Worm (Caenorhabditis elegans) whole organism, young adult: Measurements from ENCODE around the gene sre-19.

Source experiments
- B0019.2 ChIP-seq: fragments of 200-800 bp; sonication (Bioruptor generic); conservative IDR thresholded peaks from 2 replicates; pipeline ENCODE4 v1.3.6; 2022; ENCODE audit warnings: missing genetic modification reagents, missing genetic modification characterization, missing compliant biosample characterization
- B0035.1 ChIP-seq: sonication (generic microtip); optimal IDR thresholded peaks from 2 replicates; lab custom pipeline; 2016; ENCODE audit warnings: missing genetic modification characterization, mild to moderate bottlenecking, missing compliant biosample characterization, missing genotype, missing genetic modification reagents
- F23B12.7 ChIP-seq: sonication (generic microtip); optimal IDR thresholded peaks from 2 replicates; lab custom pipeline; 2017; ENCODE audit warnings: missing genetic modification characterization, mild to moderate bottlenecking, missing compliant biosample characterization, antibody characterized with exemption, moderate library complexity; ENCODE audit not compliant: insufficient read depth
- F33H1.4 ChIP-seq: fragments of 200-800 bp; sonication (Bioruptor generic); IDR thresholded peaks from 2 replicates; pipeline ENCODE4 v1.3.6; 2022; ENCODE audit warnings: missing genetic modification reagents, missing genetic modification characterization, missing compliant biosample characterization
- F37B4.10 ChIP-seq: fragments of 200-800 bp; sonication (Bioruptor generic); IDR thresholded peaks from 2 replicates; pipeline ENCODE4 v1.3.6; 2022; ENCODE audit warnings: missing genetic modification characterization, missing compliant biosample characterization
- F52B5.7 ChIP-seq: sonication (generic microtip); optimal IDR thresholded peaks from 2 replicates; lab custom pipeline; 2016; ENCODE audit warnings: mild to moderate bottlenecking, missing genetic modification characterization, missing compliant biosample characterization
- F55B11.4 ChIP-seq: sonication (generic microtip); optimal IDR thresholded peaks from 2 replicates; lab custom pipeline; 2016; ENCODE audit warnings: missing compliant biosample characterization, missing genetic modification characterization, borderline replicate concordance; ENCODE audit not compliant: insufficient read depth
- K11D2.4 ChIP-seq: fragments of 200-800 bp; sonication (Bioruptor generic); IDR thresholded peaks from 2 replicates; pipeline ENCODE4 v1.3.6; 2022; ENCODE audit warnings: missing genetic modification reagents, missing genetic modification characterization, missing compliant biosample characterization
- Y53F4B.3 ChIP-seq: fragments of 200-800 bp; sonication (Bioruptor generic); IDR thresholded peaks from 2 replicates; pipeline ENCODE4 v1.3.6; 2022; ENCODE audit warnings: missing genetic modification reagents, missing genetic modification characterization, missing compliant biosample characterization
- Y53G8AR.9 ChIP-seq: fragments of 200-800 bp; sonication (Bioruptor generic); conservative IDR thresholded peaks from 2 replicates; pipeline ENCODE4 v1.3.6; 2022; ENCODE audit warnings: missing genetic modification reagents, missing genetic modification characterization, missing compliant biosample characterization
- Y56A3A.18 ChIP-seq: fragments of 200-800 bp; sonication (Bioruptor generic); IDR thresholded peaks from 2 replicates; pipeline ENCODE4 v1.3.6; 2022; ENCODE audit warnings: missing genetic modification reagents, missing genetic modification characterization, missing compliant biosample characterization
- Y67H2A.10 ChIP-seq: fragments of 200-800 bp; sonication (Bioruptor generic); conservative IDR thresholded peaks from 2 replicates; pipeline ENCODE4 v1.3.6; 2022; ENCODE audit warnings: missing genetic modification reagents, missing genetic modification characterization, missing compliant biosample characterization
- Y79H2A.3 ChIP-seq: fragments of 200-800 bp; sonication (Bioruptor generic); conservative IDR thresholded peaks from 2 replicates; pipeline ENCODE4 v1.3.6; 2022; ENCODE audit warnings: missing genetic modification reagents, missing genetic modification characterization, missing compliant biosample characterization
- aptf-2 ChIP-seq: fragments of 200-800 bp; sonication (Bioruptor generic); conservative IDR thresholded peaks from 2 replicates; pipeline ENCODE4 v1.3.6; 2022; ENCODE audit warnings: missing genetic modification reagents, missing genetic modification characterization, missing compliant biosample characterization
- aptf-3 ChIP-seq: fragments of 200-800 bp; sonication (Bioruptor generic); IDR thresholded peaks from 2 replicates; pipeline ENCODE4 v1.3.6; 2022; ENCODE audit warnings: missing genetic modification characterization, missing compliant biosample characterization
- atf-7 ChIP-seq: sonication (generic microtip); optimal IDR thresholded peaks from 2 replicates; lab custom pipeline; 2017; ENCODE audit warnings: mild to moderate bottlenecking, missing genetic modification characterization, missing compliant biosample characterization
- athp-1 ChIP-seq: sonication (generic microtip); optimal IDR thresholded peaks from 2 replicates; lab custom pipeline; 2017; ENCODE audit warnings: mild to moderate bottlenecking, missing genetic modification characterization, missing compliant biosample characterization
- ccch-3 ChIP-seq: fragments of 200-800 bp; sonication (Bioruptor generic); optimal IDR thresholded peaks from 2 replicates; lab custom pipeline; 2018; ENCODE audit warnings: mild to moderate bottlenecking, missing genetic modification characterization, missing compliant biosample characterization
- ceh-91 ChIP-seq: fragments of 200-800 bp; sonication (Bioruptor generic); IDR thresholded peaks from 2 replicates; pipeline ENCODE4 v1.3.6; 2022; ENCODE audit warnings: missing genetic modification reagents, missing genetic modification characterization, missing compliant biosample characterization
- die-1 ChIP-seq: sonication (generic microtip); optimal IDR thresholded peaks from 2 replicates; lab custom pipeline; 2016; ENCODE audit warnings: missing genotype, mild to moderate bottlenecking, missing genetic modification characterization, missing compliant biosample characterization
- efl-1 ChIP-seq: fragments of 150-350 bp; optimal IDR thresholded peaks from 2 replicates; lab custom pipeline; 2014; ENCODE audit warnings: missing biosample characterization, missing genetic modification reagents, missing genetic modification characterization
- him-1 ChIP-seq: sonication (generic microtip); optimal IDR thresholded peaks from 2 replicates; lab custom pipeline; 2016; ENCODE audit warnings: missing genotype, missing genetic modification reagents, missing genetic modification characterization, missing compliant biosample characterization
- hlh-26 ChIP-seq: fragments of 200-800 bp; sonication (Bioruptor generic); conservative IDR thresholded peaks from 2 replicates; pipeline ENCODE4 v1.3.6; 2022; ENCODE audit warnings: missing genetic modification reagents, missing genetic modification characterization, missing compliant biosample characterization
- hmg-1.2 ChIP-seq: fragments of 200-800 bp; sonication (Bioruptor generic); IDR thresholded peaks from 2 replicates; pipeline ENCODE4 v1.3.6; 2022; ENCODE audit warnings: missing genetic modification reagents, missing genetic modification characterization, missing compliant biosample characterization
- hrde-1 ChIP-seq: sonication (generic microtip); optimal IDR thresholded peaks from 2 replicates; lab custom pipeline; 2016; ENCODE audit warnings: missing genetic modification characterization, mild to moderate bottlenecking, missing compliant biosample characterization, moderate library complexity, missing genotype, missing genetic modification reagents, borderline replicate concordance
- hsf-1 ChIP-seq: fragments of 200-800 bp; sonication (Bioruptor generic); IDR thresholded peaks from 2 replicates; pipeline ENCODE4 v1.3.6; 2022; ENCODE audit warnings: missing genetic modification reagents, missing genetic modification characterization, missing compliant biosample characterization
- lin-35 ChIP-seq, 3 experiments: fragments of 150-350 bp in 2 of 3; sonication (generic microtip) in 1 of 3; optimal IDR thresholded peaks; 2 replicates each; lab custom pipeline; 2014 to 2018; ENCODE audit warnings: missing biosample characterization in 3 of 3, missing genetic modification characterization in 3 of 3, missing genetic modification reagents in 3 of 3
- madf-6 ChIP-seq: fragments of 200-800 bp; sonication (Bioruptor generic); IDR thresholded peaks from 2 replicates; pipeline ENCODE4 v1.3.6; 2022; ENCODE audit warnings: missing genetic modification reagents, missing genetic modification characterization, missing compliant biosample characterization
- nfyb-1 ChIP-seq: fragments of 200-800 bp; sonication (Bioruptor generic); IDR thresholded peaks from 2 replicates; pipeline ENCODE4 v1.3.6; 2022; ENCODE audit warnings: missing genetic modification reagents, missing genetic modification characterization, missing compliant biosample characterization
- nhr-120 ChIP-seq: fragments of 200-800 bp; sonication (Bioruptor generic); IDR thresholded peaks from 2 replicates; pipeline ENCODE4 v1.3.6; 2022; ENCODE audit warnings: missing genetic modification characterization, missing compliant biosample characterization
- pbrm-1 ChIP-seq: fragments of 200-800 bp; sonication (Bioruptor generic); IDR thresholded peaks from 2 replicates; pipeline ENCODE4 v1.3.6; 2022; ENCODE audit warnings: missing genetic modification reagents, missing genetic modification characterization, missing compliant biosample characterization
- sdz-38 ChIP-seq: sonication (generic microtip); optimal IDR thresholded peaks from 2 replicates; lab custom pipeline; 2016; ENCODE audit warnings: missing genotype, missing genetic modification characterization, missing compliant biosample characterization
- snpc-1.3 ChIP-seq: sonication (generic microtip); optimal IDR thresholded peaks from 2 replicates; lab custom pipeline; 2017; ENCODE audit warnings: missing genetic modification characterization, mild to moderate bottlenecking, missing compliant biosample characterization, antibody characterized with exemption, moderate library complexity, missing genotype, missing genetic modification reagents; ENCODE audit not compliant: insufficient read depth
- snpc-3.4 ChIP-seq: sonication (generic microtip); optimal IDR thresholded peaks from 2 replicates; lab custom pipeline; 2017; ENCODE audit warnings: missing genetic modification characterization, mild to moderate bottlenecking, missing compliant biosample characterization, antibody characterized with exemption, moderate library complexity, missing genotype, missing genetic modification reagents
- snpc-4 ChIP-seq, 5 experiments: fragments of 150-350 bp in 1 of 5; sonication (generic microtip) in 4 of 5; optimal IDR thresholded peaks; 2 replicates each; lab custom pipeline; 2014 to 2018; ENCODE audit warnings: missing genetic modification characterization in 5 of 5, missing biosample characterization in 3 of 5, antibody characterized with exemption in 2 of 5, mild to moderate bottlenecking in 2 of 5, missing compliant biosample characterization in 2 of 5, missing genotype in 2 of 5, moderate library complexity in 2 of 5, missing genetic modification reagents in 1 of 5
- tbp1 ChIP-seq: fragments of 200-800 bp; sonication (Bioruptor generic); optimal IDR thresholded peaks from 2 replicates; lab custom pipeline; 2018; ENCODE audit warnings: mild to moderate bottlenecking, missing genetic modification characterization, missing compliant biosample characterization
- unc-130 ChIP-seq: sonication (generic microtip); optimal IDR thresholded peaks from 2 replicates; lab custom pipeline; 2016; ENCODE audit warnings: missing genetic modification reagents, missing genetic modification characterization, missing compliant biosample characterization
- zfh-2 ChIP-seq: fragments of 200-800 bp; sonication (Bioruptor generic); conservative IDR thresholded peaks from 2 replicates; pipeline ENCODE4 v1.3.6; 2022; ENCODE audit warnings: missing genetic modification reagents, missing genetic modification characterization, missing compliant biosample characterization
- ztf-6 ChIP-seq: fragments of 200-800 bp; sonication (Bioruptor generic); IDR thresholded peaks from 2 replicates; pipeline ENCODE4 v1.3.6; 2022; ENCODE audit warnings: missing genetic modification reagents, missing genetic modification characterization, missing compliant biosample characterization

sre-19 gene

DNA sequence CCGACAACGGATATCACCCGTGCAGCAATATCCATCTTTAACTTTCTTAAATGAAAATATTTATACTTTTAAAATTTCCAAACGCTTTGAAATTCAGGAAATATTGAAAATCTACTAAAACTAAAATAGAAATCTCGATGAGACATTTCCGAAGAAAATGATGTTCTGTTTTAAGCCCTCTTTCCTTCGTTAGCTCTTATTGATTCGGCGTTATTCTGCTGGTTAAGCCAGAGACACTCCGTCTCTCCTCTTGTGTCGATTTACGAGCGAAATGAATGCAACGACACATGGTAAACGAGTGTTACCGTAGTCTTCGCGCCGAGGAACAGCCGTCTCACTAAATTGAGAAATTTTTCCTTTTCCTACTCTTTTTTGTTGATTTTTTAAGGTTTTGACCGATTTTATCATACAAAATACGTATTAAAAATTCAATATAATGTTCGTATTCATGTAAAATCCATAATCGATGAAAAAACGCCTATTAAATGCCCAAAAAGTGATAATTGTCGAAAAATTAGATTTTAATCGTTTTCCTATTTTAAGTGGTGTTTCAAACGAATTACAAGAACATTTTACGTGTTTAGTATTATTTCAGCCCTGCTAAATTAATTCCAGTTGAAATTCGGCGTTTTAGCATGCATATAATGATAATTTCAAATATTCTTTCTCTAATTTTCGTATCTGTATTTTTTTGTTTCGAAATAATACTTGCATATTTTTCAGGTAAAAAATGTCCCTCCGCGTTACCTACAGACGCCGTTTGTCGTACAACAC, 29.7 kb upstream of the sre-19 start, which contains the start of the genes ppm-1.H and rpl-34 (continued):
- TF ChIP-seq snpc-4 (GFP tag; optimal IDR thresholded peaks at IDR 0.05; lab: Kevin White, UChicago) (no peak), snpc-4 (tag; optimal IDR thresholded peaks at IDR 0.05; lab: Kevin White, UChicago) (peak in 3 of 4 experiments; percentile 7 to 48 (median 29)), hmg-1.2 (GFP tag; lab: Robert Waterston, UW) (peak; percentile 10; the same call in 1 of the 2 replicates), F52B5.7 (tag; lab: Kevin White, UChicago) (no peak), hlh-26 (GFP tag; lab: Robert Waterston, UW) (no peak), aptf-2 (GFP tag; lab: Robert Waterston, UW) (no peak), lin-35 (GFP tag; optimal IDR thresholded peaks at IDR 0.05; lab: Kevin White, UChicago) (peak in 1 of 3 experiments; percentile 46), F33H1.4 (GFP tag; lab: Robert Waterston, UW) (peak; percentile 74), sdz-38 (no peak), ccch-3 (no peak), F37B4.10 (GFP tag; lab: Robert Waterston, UW) (no peak), hrde-1 (tag; lab: Kevin White, UChicago) (no peak), K11D2.4 (0 out of 2 replicates have a peak, but pooled peaks have one; percentile 18), efl-1 (GFP tag; lab: Kevin White, UChicago) (peak; percentile 39), die-1 (no peak), zfh-2 (GFP tag; lab: Robert Waterston, UW) (no peak), snpc-1.3 (tag; lab: Kevin White, UChicago) (no peak), snpc-3.4 (tag; lab: Kevin White, UChicago) (peak; percentile 59)
- TF ChIP-seq, all 124 proteins: peak for 13

ce11 chrIV:12265877-12266276, 27.1 kb upstream of the sre-19 start:
- TF ChIP-seq Y79H2A.3 (GFP tag; lab: Robert Waterston, UW), result no peak
- TF ChIP-seq unc-130, result no peak
- TF ChIP-seq F23B12.7 (tag; lab: Kevin White, UChicago), result no peak
- TF ChIP-seq, all 124 proteins: peak for 0

ce11 chrIV:12261353-12261752, 22.6 kb upstream of the sre-19 start, which contains the start of gene sre-14:
sre-14 (minus strand) TSS chrIV:12261453.
- TF ChIP-seq hrde-1 (tag; lab: Kevin White, UChicago), result no peak
- TF ChIP-seq Y67H2A.10 (GFP tag; lab: Robert Waterston, UW), result no peak
- TF ChIP-seq ztf-6 (GFP tag; lab: Robert Waterston, UW), result no peak
- no peak for TF ChIP-seq nfyb-1 (GFP tag; lab: Robert Waterston, UW)

DNA sequence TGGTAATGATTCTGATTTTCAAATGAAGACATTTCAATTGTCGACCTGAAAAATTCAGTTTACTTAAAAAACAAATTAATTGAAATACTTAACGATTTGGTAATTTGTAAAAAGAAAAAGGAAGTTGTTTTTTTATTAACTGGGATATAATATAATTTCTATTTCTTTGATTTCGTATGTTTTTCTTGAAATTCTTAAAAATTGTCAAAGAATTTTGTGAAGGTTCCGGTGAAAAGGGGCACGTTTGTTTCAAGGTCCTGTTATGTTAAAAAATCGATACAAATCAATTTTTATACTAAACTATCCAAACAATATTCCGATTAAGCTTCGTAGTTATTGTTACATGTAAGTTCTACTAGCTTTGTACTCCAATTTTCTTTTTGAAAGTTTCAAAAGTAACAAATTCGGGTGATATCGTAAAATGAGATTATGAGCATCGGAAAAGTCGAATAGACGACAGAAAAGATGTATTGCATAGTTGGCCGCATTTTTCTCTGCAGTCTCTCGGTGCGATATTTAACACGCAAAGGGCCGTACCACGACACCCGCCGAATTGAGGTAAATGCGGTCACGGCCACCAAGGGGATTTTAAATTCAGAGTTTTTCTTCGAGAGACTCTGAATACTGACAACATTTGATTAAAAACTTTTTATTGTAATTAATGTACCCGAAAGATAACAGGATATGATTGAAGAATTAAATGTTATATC, 20.6 kb upstream of the sre-19 start, which contains the start of gene Y39C12A.9:
TSS of gene Y39C12A.9 (minus strand) at position 51 of the 710 bp plus-strand sequence.
- TF ChIP-seq nhr-120 (GFP tag; lab: Robert Waterston, UW) (no peak), F55B11.4 (no peak), ceh-91 (GFP tag; lab: Robert Waterston, UW) (no peak), tbp1 (GFP tag; lab: Kevin White, UChicago) (no peak), efl-1 (GFP tag; lab: Kevin White, UChicago) (no peak), Y56A3A.18 (GFP tag; lab: Robert Waterston, UW) (no peak), hrde-1 (tag; lab: Kevin White, UChicago) (no peak), B0035.1 (tag; lab: Kevin White, UChicago) (no peak), madf-6 (no peak), Y53G8AR.9 (GFP tag; lab: Robert Waterston, UW) (no peak), athp-1 (tag; lab: Kevin White, UChicago) (no peak), aptf-2 (GFP tag; lab: Robert Waterston, UW) (no peak), hsf-1 (GFP tag; lab: Robert Waterston, UW) (no peak), Y53F4B.3 (no peak), B0019.2 (GFP tag; lab: Robert Waterston, UW) (no peak), pbrm-1 (no peak), atf-7 (tag; lab: Kevin White, UChicago) (no peak), snpc-3.4 (tag; lab: Kevin White, UChicago) (no peak), aptf-3 (GFP tag; lab: Robert Waterston, UW) (no peak), him-1 (tag; lab: Kevin White, UChicago) (no peak)
